Fruit fly (Drosophila melanogaster) whole organism, pupa: Measurements from ENCODE around the gene Fit1.

Experiments used
- CG10348 ChIP-seq: fragments of 200-800 bp; sonication (Bioruptor generic); IDR thresholded peaks from 2 replicates; pipeline ENCODE4 v1.3.6; 2022; ENCODE audit warnings: missing biosample characterization, missing genetic modification characterization
- CG12605 ChIP-seq: fragments of 200-800 bp; sonication (Bioruptor generic); IDR thresholded peaks from 2 replicates; pipeline ENCODE4 v1.3.6; 2022; ENCODE audit warnings: missing biosample characterization, missing genetic modification characterization
- CG13204 ChIP-seq: fragments of 200-800 bp; sonication (Bioruptor generic); optimal IDR thresholded peaks from 2 replicates; lab custom pipeline; 2018; ENCODE audit warnings: missing biosample characterization, mild to moderate bottlenecking, missing genetic modification characterization, moderate library complexity
- CG14655 ChIP-seq: fragments of 200-800 bp; sonication (Bioruptor generic); optimal IDR thresholded peaks from 3 replicates; lab custom pipeline; 2017; ENCODE audit warnings: mild to moderate bottlenecking, missing biosample characterization, missing genetic modification reagents, missing genetic modification characterization
- CG15710 ChIP-seq: fragments of 200-800 bp; sonication (Bioruptor generic); optimal IDR thresholded peaks from 2 replicates; lab custom pipeline; 2018; ENCODE audit warnings: missing biosample characterization, mild to moderate bottlenecking, missing genetic modification characterization, moderate library complexity
- CG17806 ChIP-seq: fragments of 200-800 bp; sonication (Bioruptor generic); optimal IDR thresholded peaks from 2 replicates; lab custom pipeline; 2018; ENCODE audit warnings: missing biosample characterization, mild to moderate bottlenecking, missing genetic modification characterization, moderate library complexity
- CG32121 ChIP-seq: fragments of 200-800 bp; sonication (Bioruptor generic); IDR thresholded peaks from 2 replicates; pipeline ENCODE4 v1.3.6; 2022; ENCODE audit warnings: missing biosample characterization, missing genetic modification characterization
- CG34367 ChIP-seq: fragments of 200-800 bp; sonication (Bioruptor generic); optimal IDR thresholded peaks from 2 replicates; lab custom pipeline; 2018; ENCODE audit warnings: missing biosample characterization, mild to moderate bottlenecking, missing genetic modification characterization
- CG4496 ChIP-seq: fragments of 200-800 bp; sonication (Bioruptor generic); IDR thresholded peaks from 3 replicates; pipeline ENCODE4 v1.3.6; 2022; ENCODE audit warnings: missing biosample characterization, missing genetic modification characterization
- CG8159 ChIP-seq: fragments of 200-800 bp; sonication (Bioruptor generic); optimal IDR thresholded peaks from 3 replicates; lab custom pipeline; 2018; ENCODE audit warnings: missing biosample characterization, mild to moderate bottlenecking, missing genetic modification characterization, moderate library complexity
- CG8301 ChIP-seq: fragments of 200-800 bp; sonication (Bioruptor generic); optimal IDR thresholded peaks from 2 replicates; lab custom pipeline; 2018; ENCODE audit warnings: missing biosample characterization, mild to moderate bottlenecking, missing genetic modification characterization
- CG9948 ChIP-seq: fragments of 200-800 bp; sonication (Bioruptor generic); optimal IDR thresholded peaks from 2 replicates; lab custom pipeline; 2018; ENCODE audit warnings: missing biosample characterization, mild to moderate bottlenecking, missing genetic modification characterization, moderate library complexity
- D1 ChIP-seq: fragments of 200-800 bp; sonication (Bioruptor generic); optimal IDR thresholded peaks from 2 replicates; lab custom pipeline; 2018; ENCODE audit warnings: missing biosample characterization, mild to moderate bottlenecking, missing genetic modification characterization, moderate library complexity
- EcR ChIP-seq: fragments of 200-800 bp; sonication (Bioruptor generic); optimal IDR thresholded peaks from 3 replicates; lab custom pipeline; 2019; ENCODE audit warnings: missing biosample characterization, missing genetic modification characterization, mild to moderate bottlenecking, moderate library complexity, missing genetic modification reagents
- Ets98B ChIP-seq: fragments of 200-800 bp; sonication (Bioruptor generic); IDR thresholded peaks from 2 replicates; pipeline ENCODE4 v1.3.6; 2022; ENCODE audit warnings: missing biosample characterization, missing genetic modification characterization
- Pif1A ChIP-seq: fragments of 200-800 bp; sonication (Bioruptor generic); optimal IDR thresholded peaks from 3 replicates; lab custom pipeline; 2016; ENCODE audit warnings: missing biosample characterization, missing genetic modification characterization
- Pif1B ChIP-seq: fragments of 200-800 bp; sonication (Bioruptor generic); optimal IDR thresholded peaks from 3 replicates; lab custom pipeline; 2016; ENCODE audit warnings: missing biosample characterization, missing genetic modification characterization
- Snoo ChIP-seq: fragments of 200-800 bp; sonication (Bioruptor generic); optimal IDR thresholded peaks from 3 replicates; lab custom pipeline; 2017; ENCODE audit warnings: missing biosample characterization, mild to moderate bottlenecking, missing genetic modification characterization, inconsistent platforms
- fd96Ca ChIP-seq: fragments of 200-800 bp; sonication (Bioruptor generic); IDR thresholded peaks from 3 replicates; pipeline ENCODE4 v1.3.6; 2022; ENCODE audit warnings: missing biosample characterization, missing genetic modification characterization
- gl ChIP-seq: fragments of 200-800 bp; sonication (Bioruptor generic); optimal IDR thresholded peaks from 2 replicates; lab custom pipeline; 2018; ENCODE audit warnings: missing biosample characterization, mild to moderate bottlenecking, missing genetic modification characterization
- rn ChIP-seq: fragments of 200-800 bp; sonication (Bioruptor generic); IDR thresholded peaks from 2 replicates; pipeline ENCODE4 v1.3.6; 2022; ENCODE audit warnings: missing biosample characterization, missing genetic modification characterization

The Fit1 gene

dm6 chr3L:4108072-4108843, 4.9 kb downstream of the Fit1 start, which contains the start of gene Ack:
Ack (plus strand) TSS chr3L:4108186.
- TF ChIP-seq CG9948 (tag; lab: Kevin White, UChicago) (no peak), CG13204 (peak; percentile 17), CG32121 (GFP tag; lab: Robert Waterston, UW) (peak; percentile 22; the same call in 1 of the 2 replicates)
- TF ChIP-seq, all 21 proteins: peak for 2

- peak; percentile 15 for TF ChIP-seq gl
- peak; percentile 41 for TF ChIP-seq CG34367 (tag; lab: Kevin White, UChicago)
- TF ChIP-seq Ets98B = peak; percentile 61
- TF ChIP-seq D1 (tag; lab: Kevin White, UChicago) = no peak
- no peak for TF ChIP-seq rn (GFP tag; lab: Robert Waterston, UW)
- peak; percentile 63 for TF ChIP-seq CG9948 (tag; lab: Kevin White, UChicago)
- TF ChIP-seq CG4496 = peak; percentile 59; the same call in 1 of the 3 replicates
- peak; percentile 55; the same call in 1 of the 3 replicates for TF ChIP-seq fd96Ca (GFP tag; lab: Robert Waterston, UW)
- peak; percentile 39 for TF ChIP-seq CG13204
- peak; percentile 48 for TF ChIP-seq CG32121 (GFP tag; lab: Robert Waterston, UW)
- peak; percentile 79 for TF ChIP-seq CG14655
- TF ChIP-seq CG12605 = no peak
- peak; percentile 81 for TF ChIP-seq Pif1A (GFP tag; lab: Kevin White, UChicago)
- TF ChIP-seq Pif1B (GFP tag; lab: Kevin White, UChicago) = peak; percentile 41
- peak; percentile 66 for TF ChIP-seq CG8159
- TF ChIP-seq CG15710 (tag; lab: Kevin White, UChicago) = peak; percentile 69
- peak; percentile 79 for TF ChIP-seq CG8301 (tag; lab: Kevin White, UChicago)
- TF ChIP-seq CG17806 (tag; lab: Kevin White, UChicago) = peak; percentile 31
- no peak for TF ChIP-seq EcR (GFP tag; lab: Kevin White, UChicago)
- TF ChIP-seq Snoo = peak; percentile 58
- TF ChIP-seq CG10348 (GFP tag; lab: Robert Waterston, UW) = no peak
- TF ChIP-seq, all 21 proteins: peak for 16
These were observed 5.6 kb downstream of the Fit1 start for dm6 chr3L:4108844-4109494.

dm6 chr3L:4110212-4110611, 6.8 kb downstream of the Fit1 start:
- peak; percentile 92 for TF ChIP-seq EcR (GFP tag; lab: Kevin White, UChicago)
- no peak for TF ChIP-seq CG15710 (tag; lab: Kevin White, UChicago)
- TF ChIP-seq, all 21 proteins: peak for 1

dm6 chr3L:4113998-4114397, 10.6 kb downstream of the Fit1 start:
- no peak for TF ChIP-seq fd96Ca (GFP tag; lab: Robert Waterston, UW)
- no peak for TF ChIP-seq rn (GFP tag; lab: Robert Waterston, UW)
- no peak for TF ChIP-seq CG8301 (tag; lab: Kevin White, UChicago)
- no peak for TF ChIP-seq gl
- no peak for TF ChIP-seq CG4496
- TF ChIP-seq CG8159 = no peak
- no peak for TF ChIP-seq Ets98B
- TF ChIP-seq CG17806 (tag; lab: Kevin White, UChicago) = no peak
- TF ChIP-seq D1 (tag; lab: Kevin White, UChicago) = no peak
- TF ChIP-seq CG10348 (GFP tag; lab: Robert Waterston, UW) = no peak
- no peak for TF ChIP-seq CG13204
- TF ChIP-seq, all 21 proteins: peak for 0

dm6 chr3L:4115107-4115506, 11.7 kb downstream of the Fit1 start:
- TF ChIP-seq fd96Ca (GFP tag; lab: Robert Waterston, UW) (no peak), CG8159 (no peak), CG8301 (tag; lab: Kevin White, UChicago) (no peak), CG14655 (no peak), Snoo (no peak), CG12605 (no peak), CG15710 (tag; lab: Kevin White, UChicago) (no peak), CG4496 (no peak), CG10348 (GFP tag; lab: Robert Waterston, UW) (no peak), Pif1B (GFP tag; lab: Kevin White, UChicago) (no peak), CG32121 (GFP tag; lab: Robert Waterston, UW) (no peak), gl (no peak), Ets98B (no peak), CG9948 (tag; lab: Kevin White, UChicago) (no peak), rn (GFP tag; lab: Robert Waterston, UW) (no peak), EcR (GFP tag; lab: Kevin White, UChicago) (no peak), Pif1A (GFP tag; lab: Kevin White, UChicago) (no peak), D1 (tag; lab: Kevin White, UChicago) (no peak)

dm6 chr3L:4115701-4116100, 12.3 kb downstream of the Fit1 start:
- no peak for TF ChIP-seq Pif1B (GFP tag; lab: Kevin White, UChicago)
- no peak for TF ChIP-seq gl
- no peak for TF ChIP-seq CG4496
- no peak for TF ChIP-seq CG15710 (tag; lab: Kevin White, UChicago)
- TF ChIP-seq, all 21 proteins: peak for 0
